Worm (Caenorhabditis elegans) whole organism, L2 larva: Measurements from ENCODE around the gene C26B2.7.
A peak's percentile ranks its signal among the peaks of the same experiment; 100 is the strongest.

Experiments used
- C34F6.9 ChIP-seq: fragments of 150-350 bp; optimal IDR thresholded peaks from 2 replicates; lab custom pipeline; 2014; ENCODE audit warnings: missing biosample characterization, missing genetic modification characterization
- ZK546.5 ChIP-seq: sonication (generic microtip); optimal IDR thresholded peaks from 2 replicates; lab custom pipeline; 2017; ENCODE audit warnings: missing biosample characterization, missing genetic modification characterization
- aly-2 ChIP-seq: fragments of 150-350 bp; optimal IDR thresholded peaks from 2 replicates; lab custom pipeline; 2014; ENCODE audit warnings: missing biosample characterization, missing genetic modification characterization
- ama-1 ChIP-seq: fragments of 150-350 bp; optimal IDR thresholded peaks from 2 replicates; lab custom pipeline; 2018; ENCODE audit warnings: inconsistent platforms
- ceh-16 ChIP-seq: fragments of 150-350 bp; optimal IDR thresholded peaks from 2 replicates; lab custom pipeline; 2014; ENCODE audit warnings: missing biosample characterization, missing genetic modification characterization
- egl-27 ChIP-seq: sonication (generic microtip); optimal IDR thresholded peaks from 3 replicates; lab custom pipeline; 2017; ENCODE audit warnings: missing biosample characterization, missing genetic modification reagents, missing genetic modification characterization
- lsy-2 ChIP-seq, 2 experiments: fragments of 150-350 bp in 1 of 2; sonication (generic microtip) in 1 of 2; optimal IDR thresholded peaks; 2 replicates each; lab custom pipeline; 2014 to 2017; ENCODE audit warnings: missing biosample characterization in 2 of 2, missing genetic modification characterization in 2 of 2
- nhr-11 ChIP-seq: fragments of 150-350 bp; optimal IDR thresholded peaks from 2 replicates; lab custom pipeline; 2014; ENCODE audit warnings: missing biosample characterization, missing genetic modification characterization
- nhr-25 ChIP-seq: fragments of 150-350 bp; sonication (generic microtip); optimal IDR thresholded peaks from 3 replicates; lab custom pipeline; 2014; ENCODE audit warnings: missing biosample characterization, missing genetic modification characterization
- snpc-4 ChIP-seq: fragments of 150-350 bp; optimal IDR thresholded peaks from 2 replicates; lab custom pipeline; 2014; ENCODE audit warnings: missing biosample characterization, missing genetic modification characterization
- unc-62 ChIP-seq: fragments of 150-350 bp; optimal IDR thresholded peaks from 2 replicates; lab custom pipeline; 2014; ENCODE audit warnings: missing biosample characterization, missing genetic modification reagents, missing genetic modification characterization
- ztf-4 ChIP-seq: fragments of 150-350 bp; optimal IDR thresholded peaks from 2 replicates; lab custom pipeline; 2014; ENCODE audit warnings: missing biosample characterization, missing genetic modification characterization

DNA sequence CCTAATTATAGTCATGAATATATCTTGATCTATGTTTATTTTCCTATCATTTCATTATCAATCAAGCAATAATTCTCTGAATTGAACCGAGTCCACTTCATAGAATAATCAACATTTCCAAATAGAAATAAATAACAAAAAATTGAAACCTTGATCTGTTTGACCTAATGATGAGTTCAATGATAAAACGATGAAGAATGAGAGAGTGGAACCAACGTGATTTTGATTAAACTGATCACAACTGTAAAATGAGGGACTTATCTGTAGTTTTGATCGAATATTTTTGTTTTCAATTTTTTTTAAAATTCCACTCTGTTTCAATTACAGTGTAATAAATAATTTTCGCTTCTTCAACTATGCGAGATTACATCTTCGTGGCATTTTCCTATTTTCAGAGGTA lies 26.8 kb downstream of the C26B2.7 start:
- TF ChIP-seq unc-62 (GFP tag; lab: Kevin White, UChicago) (no peak), snpc-4 (tag; lab: Kevin White, UChicago) (no peak), ceh-16 (tag; lab: Kevin White, UChicago) (no peak), egl-27 (tag; lab: Kevin White, UChicago) (no peak), lsy-2 (tag; optimal IDR thresholded peaks at IDR 0.05; lab: Kevin White, UChicago) (no peak), ama-1 (lab: Kevin White, UChicago) (no peak), ztf-4 (no peak), nhr-25 (tag; lab: Kevin White, UChicago) (peak; percentile 68), aly-2 (no peak), nhr-11 (tag; lab: Kevin White, UChicago) (no peak), C34F6.9 (tag; lab: Kevin White, UChicago) (no peak), ZK546.5 (tag; lab: Kevin White, UChicago) (no peak)
